Worm (Caenorhabditis elegans) whole organism, L3 larva: ENCODE results near the gene mrpl-48.

Experiments
- ama-1 ChIP-seq: fragments of 150-350 bp; optimal IDR thresholded peaks from 2 replicates; lab custom pipeline; 2018
- ceh-28 ChIP-seq: fragments of 150-350 bp; optimal IDR thresholded peaks from 2 replicates; lab custom pipeline; 2014; ENCODE audit warnings: missing biosample characterization, missing genetic modification reagents, missing genetic modification characterization
- elt-3 ChIP-seq, 3 experiments: fragments of 150-350 bp in 1 of 3; sonication (generic microtip) in 2 of 3; optimal IDR thresholded peaks; 2 replicates in 2 of 3; 4 replicates in 1 of 3; lab custom pipeline; 2014 to 2017; ENCODE audit warnings: missing biosample characterization in 3 of 3, missing genetic modification characterization in 3 of 3
- lin-39 ChIP-seq: fragments of 150-350 bp; optimal IDR thresholded peaks from 2 replicates; lab custom pipeline; 2018; ENCODE audit warnings: missing biosample characterization, missing genetic modification reagents, missing genetic modification characterization
- pha-4 ChIP-seq: fragments of 150-350 bp; optimal IDR thresholded peaks from 2 replicates; lab custom pipeline; 2014; ENCODE audit warnings: missing biosample characterization, missing genetic modification reagents, missing genetic modification characterization
- unc-62 ChIP-seq: fragments of 150-350 bp; sonication (generic microtip); optimal IDR thresholded peaks from 4 replicates; lab custom pipeline; 2014; ENCODE audit warnings: missing biosample characterization, missing genetic modification reagents, missing genetic modification characterization

- TF ChIP-seq pha-4 (tag; lab: Kevin White, UChicago): no peak
- no peak for TF ChIP-seq ama-1
- no peak for TF ChIP-seq elt-3 (tag; optimal IDR thresholded peaks at IDR 0.05; lab: Kevin White, UChicago)
- TF ChIP-seq lin-39 (tag; lab: Kevin White, UChicago): no peak
- no peak for TF ChIP-seq unc-62 (GFP tag; lab: Kevin White, UChicago)
- no peak for TF ChIP-seq ceh-28 (tag; lab: Kevin White, UChicago)
Measured at ce11 chrV:5581312-5581711, 12.2 kb upstream of the mrpl-48 start, which contains the start of gene klc-2.
